Worm (Caenorhabditis elegans) whole organism, L1 larva: ENCODE measurements around the gene F17C11.2.

Source experiments
- C04F5.9 ChIP-seq: sonication (generic microtip); optimal IDR thresholded peaks from 2 replicates; lab custom pipeline; 2016; ENCODE audit warnings: missing genetic modification characterization, missing compliant biosample characterization
- Y116A8C.19 ChIP-seq: sonication (generic microtip); optimal IDR thresholded peaks from 2 replicates; lab custom pipeline; 2016; ENCODE audit warnings: missing compliant biosample characterization, missing genetic modification characterization, borderline replicate concordance
- aha-1 ChIP-seq: fragments of 150-350 bp; optimal IDR thresholded peaks from 2 replicates; lab custom pipeline; 2014; ENCODE audit warnings: missing biosample characterization, missing genetic modification characterization
- ceh-63 ChIP-seq: fragments of 200-800 bp; sonication (Bioruptor generic); optimal IDR thresholded peaks from 2 replicates; lab custom pipeline; 2018; ENCODE audit warnings: mild to moderate bottlenecking, missing genetic modification characterization, missing compliant biosample characterization
- ceh-8 ChIP-seq: fragments of 200-800 bp; sonication (Bioruptor generic); optimal IDR thresholded peaks from 2 replicates; lab custom pipeline; 2018; ENCODE audit warnings: mild to moderate bottlenecking, missing genetic modification characterization, moderate library complexity, missing compliant biosample characterization
- ceh-82 ChIP-seq, 3 experiments: fragments of 150-350 bp in 1 of 3; sonication (generic microtip) in 2 of 3; optimal IDR thresholded peaks; 2 replicates each; lab custom pipeline; 2014 to 2017; ENCODE audit warnings: missing biosample characterization in 3 of 3, missing genetic modification characterization in 3 of 3
- ceh-90 ChIP-seq: sonication (generic microtip); optimal IDR thresholded peaks from 2 replicates; lab custom pipeline; 2016; ENCODE audit warnings: missing genetic modification characterization, missing compliant biosample characterization
- elt-3 ChIP-seq, 6 experiments: fragments of 150-350 bp in 1 of 6; sonication (generic microtip); optimal IDR thresholded peaks; 2 replicates each; lab custom pipeline; 2017 to 2018; ENCODE audit warnings: missing biosample characterization in 6 of 6, missing genetic modification characterization in 6 of 6, inconsistent platforms in 1 of 6
- fkh-10 ChIP-seq: sonication (generic microtip); optimal IDR thresholded peaks from 2 replicates; lab custom pipeline; 2017; ENCODE audit warnings: missing biosample characterization, missing genetic modification reagents, missing genetic modification characterization
- fkh-8 ChIP-seq: sonication (generic microtip); optimal IDR thresholded peaks from 2 replicates; lab custom pipeline; 2016; ENCODE audit warnings: mild to moderate bottlenecking, missing genetic modification characterization, missing compliant biosample characterization
- hlh-17 ChIP-seq: fragments of 200-800 bp; sonication (Bioruptor generic); optimal IDR thresholded peaks from 2 replicates; lab custom pipeline; 2018; ENCODE audit warnings: missing genetic modification characterization, mild to moderate bottlenecking, missing compliant biosample characterization, moderate library complexity, borderline replicate concordance
- jun-1 ChIP-seq: fragments of 150-350 bp; optimal IDR thresholded peaks from 2 replicates; lab custom pipeline; 2014; ENCODE audit warnings: missing biosample characterization, missing genetic modification reagents, missing genetic modification characterization
- mef-2 ChIP-seq: fragments of 150-350 bp; optimal IDR thresholded peaks from 2 replicates; lab custom pipeline; 2014; ENCODE audit warnings: missing biosample characterization, missing genetic modification characterization
- nhr-237 ChIP-seq: fragments of 150-350 bp; optimal IDR thresholded peaks from 2 replicates; lab custom pipeline; 2014; ENCODE audit warnings: missing biosample characterization, missing genetic modification characterization
- nhr-76 ChIP-seq: sonication (generic microtip); optimal IDR thresholded peaks from 2 replicates; lab custom pipeline; 2017; ENCODE audit warnings: missing biosample characterization, missing genetic modification characterization
- nhr-77 ChIP-seq: fragments of 150-350 bp; optimal IDR thresholded peaks from 2 replicates; lab custom pipeline; 2014; ENCODE audit warnings: missing biosample characterization, missing genetic modification characterization
- rnt-1 ChIP-seq: sonication (generic microtip); optimal IDR thresholded peaks from 2 replicates; lab custom pipeline; 2016; ENCODE audit warnings: mild to moderate bottlenecking, missing genetic modification characterization, moderate library complexity, missing compliant biosample characterization
- snu-23 ChIP-seq: sonication (generic microtip); optimal IDR thresholded peaks from 2 replicates; lab custom pipeline; 2016; ENCODE audit warnings: missing genetic modification characterization, missing compliant biosample characterization
- sox-4 ChIP-seq: sonication (generic microtip); optimal IDR thresholded peaks from 2 replicates; lab custom pipeline; 2016; ENCODE audit warnings: missing genetic modification characterization, missing compliant biosample characterization
- unc-30 ChIP-seq: sonication (generic microtip); optimal IDR thresholded peaks from 2 replicates; lab custom pipeline; 2017; ENCODE audit warnings: missing biosample characterization, missing genetic modification characterization
- unc-62 ChIP-seq: fragments of 150-350 bp; optimal IDR thresholded peaks from 2 replicates; lab custom pipeline; 2014; ENCODE audit warnings: missing biosample characterization, missing genetic modification reagents, missing genetic modification characterization
- unc-86 ChIP-seq: sonication (generic microtip); optimal IDR thresholded peaks from 2 replicates; lab custom pipeline; 2016; ENCODE audit warnings: missing genetic modification characterization, missing compliant biosample characterization
- vab-15 ChIP-seq: sonication (generic microtip); optimal IDR thresholded peaks from 2 replicates; lab custom pipeline; 2017; ENCODE audit warnings: missing genotype, mild to moderate bottlenecking, missing genetic modification characterization, missing compliant biosample characterization
- zip-4 ChIP-seq: fragments of 200-800 bp; sonication (Bioruptor generic); optimal IDR thresholded peaks from 2 replicates; lab custom pipeline; 2018; ENCODE audit warnings: mild to moderate bottlenecking, missing genetic modification characterization, moderate library complexity, missing compliant biosample characterization
- ztf-11 ChIP-seq, 2 experiments: sonication (generic microtip); optimal IDR thresholded peaks; 2 replicates each; lab custom pipeline; 2016 to 2017; ENCODE audit warnings: missing genetic modification characterization in 2 of 2, missing biosample characterization in 1 of 2, missing compliant biosample characterization in 1 of 2
- ztf-4 ChIP-seq: fragments of 150-350 bp; optimal IDR thresholded peaks from 2 replicates; lab custom pipeline; 2014; ENCODE audit warnings: missing biosample characterization, missing genetic modification characterization

The F17C11.2 gene

DNA sequence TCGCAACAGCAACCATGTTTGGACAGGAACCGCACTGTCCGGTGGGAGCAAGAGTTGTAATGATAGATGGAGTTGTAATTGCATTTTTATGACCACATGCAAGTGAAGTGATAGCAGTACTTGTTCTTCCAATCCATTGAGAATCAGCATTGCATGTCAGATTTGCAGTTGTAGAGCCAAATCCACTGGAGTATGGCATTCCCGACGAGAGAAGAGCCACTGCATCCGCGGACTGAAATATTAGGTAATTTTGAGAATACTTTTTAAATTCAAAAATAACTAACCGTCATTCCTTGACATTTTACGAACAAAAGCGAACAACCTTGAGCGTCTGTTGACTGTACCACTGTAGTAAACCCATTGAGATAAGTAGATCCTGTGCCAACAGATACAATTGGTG is 27.1 kb downstream of the F17C11.2 start:
- TF ChIP-seq jun-1 (tag; lab: Kevin White, UChicago) (no peak), aha-1 (tag; lab: Kevin White, UChicago) (no peak), C04F5.9 (tag; lab: Kevin White, UChicago) (no peak), nhr-77 (no peak), ztf-4 (tag; lab: Kevin White, UChicago) (no peak), mef-2 (tag; lab: Kevin White, UChicago) (no peak), unc-30 (no peak), unc-62 (GFP tag; lab: Kevin White, UChicago) (no peak), unc-86 (tag; lab: Kevin White, UChicago) (no peak), ceh-8 (no peak), Y116A8C.19 (no peak), sox-4 (tag; lab: Kevin White, UChicago) (no peak)

DNA sequence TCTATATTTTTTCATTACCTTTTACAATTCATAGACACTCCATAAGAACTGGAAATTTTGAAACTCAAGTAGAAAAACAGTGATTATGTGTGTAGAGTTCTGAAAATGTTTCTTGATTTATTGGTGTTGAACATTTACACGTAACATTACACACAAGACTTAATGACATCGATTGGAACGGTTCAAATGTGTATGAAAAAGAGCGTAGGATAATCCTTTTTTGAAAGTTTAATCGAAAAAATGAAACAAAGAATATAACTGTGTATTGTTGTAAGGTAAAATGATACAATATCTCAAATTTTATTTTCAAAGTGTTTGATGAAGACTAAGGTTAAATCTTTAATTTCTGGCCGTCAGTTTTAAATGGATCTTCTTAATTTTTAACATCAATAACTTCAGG is 33.1 kb downstream of the F17C11.2 start, which contains the start of gene fig-1:
Gene fig-1 (minus strand): TSS at position 101 of the 400 bp plus-strand sequence.
- TF ChIP-seq fkh-8 (tag; lab: Kevin White, UChicago) = no peak
- no peak for TF ChIP-seq snu-23 (GFP tag; lab: Kevin White, UChicago)
- no peak for TF ChIP-seq vab-15 (tag; lab: Kevin White, UChicago)
- TF ChIP-seq ceh-82 (tag; optimal IDR thresholded peaks at IDR 0.05; lab: Kevin White, UChicago) = no peak
- no peak for TF ChIP-seq rnt-1
- TF ChIP-seq ceh-90 (tag; lab: Kevin White, UChicago) = no peak
- no peak for TF ChIP-seq sox-4 (tag; lab: Kevin White, UChicago)
- no peak for TF ChIP-seq nhr-237 (tag; lab: Kevin White, UChicago)
- no peak for TF ChIP-seq nhr-77
- no peak for TF ChIP-seq hlh-17 (GFP tag; lab: Kevin White, UChicago)
- TF ChIP-seq nhr-76 (tag; lab: Kevin White, UChicago) = no peak

DNA sequence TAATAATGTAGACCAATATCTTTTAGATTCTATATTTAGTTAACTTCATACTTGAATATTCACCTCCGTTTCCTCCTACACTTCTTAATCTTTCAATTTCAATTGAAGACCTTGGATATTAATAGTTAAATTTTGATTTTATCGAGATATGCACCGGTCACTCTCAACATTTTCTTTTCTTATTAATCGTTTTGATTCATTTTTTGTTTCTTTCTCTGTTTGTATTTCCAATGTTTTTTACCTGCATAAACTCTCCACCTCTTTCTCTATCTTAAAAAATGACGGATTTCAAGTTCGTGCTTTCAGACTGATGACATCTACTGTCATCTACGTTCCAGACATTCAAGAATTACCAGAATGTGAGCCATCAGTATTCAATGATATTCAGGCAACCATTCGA is 43.8 kb downstream of the F17C11.2 start, which contains the start of gene frpr-9:
Gene frpr-9 (plus strand): TSS at position 301 of the 400 bp plus-strand sequence.
- TF ChIP-seq zip-4 (GFP tag; lab: Kevin White, UChicago) (no peak), fkh-10 (no peak), ceh-90 (tag; lab: Kevin White, UChicago) (no peak), ceh-63 (GFP tag; lab: Kevin White, UChicago) (no peak), elt-3 (tag; optimal IDR thresholded peaks at IDR 0.05; lab: Kevin White, UChicago) (no peak), ztf-11 (tag; optimal IDR thresholded peaks at IDR 0.05; lab: Kevin White, UChicago) (no peak)
- TF ChIP-seq, all 84 proteins: peak for 0
